Fruit fly (Drosophila melanogaster) whole organism, adult: ENCODE measurements around the gene CG10680.

Experiments
- CG11617 ChIP-seq: fragments of 200-800 bp; sonication (Bioruptor generic); optimal IDR thresholded peaks from 2 replicates; lab custom pipeline; 2017; ENCODE audit warnings: mild to moderate bottlenecking, missing biosample characterization, missing genetic modification reagents, missing genetic modification characterization
- CG14711 ChIP-seq: fragments of 200-800 bp; sonication (Bioruptor generic); optimal IDR thresholded peaks from 2 replicates; lab custom pipeline; 2018; ENCODE audit warnings: missing biosample characterization, mild to moderate bottlenecking, missing genetic modification characterization, moderate library complexity
- CG5204 ChIP-seq: fragments of 200-800 bp; sonication (Bioruptor generic); optimal IDR thresholded peaks from 2 replicates; lab custom pipeline; 2016; ENCODE audit warnings: missing biosample characterization, missing genetic modification characterization
- CG7045 ChIP-seq: fragments of 200-800 bp; sonication (Bioruptor generic); optimal IDR thresholded peaks from 2 replicates; lab custom pipeline; 2017; ENCODE audit warnings: missing biosample characterization, mild to moderate bottlenecking, missing genetic modification characterization
- CG7101 ChIP-seq: fragments of 200-800 bp; sonication (Bioruptor generic); optimal IDR thresholded peaks from 2 replicates; lab custom pipeline; 2018; ENCODE audit warnings: missing biosample characterization, mild to moderate bottlenecking, missing genetic modification characterization, moderate library complexity
- Clk ChIP-seq: fragments of 200-800 bp; sonication (Bioruptor generic); optimal IDR thresholded peaks from 2 replicates; lab custom pipeline; 2017; ENCODE audit warnings: missing biosample characterization, missing genetic modification characterization
- Mnt ChIP-seq: fragments of 200-800 bp; sonication (Bioruptor generic); optimal IDR thresholded peaks from 2 replicates; lab custom pipeline; 2016; ENCODE audit warnings: missing biosample characterization, mild to moderate bottlenecking, missing genetic modification characterization
- bab1 ChIP-seq: fragments of 200-800 bp; sonication (Bioruptor generic); optimal IDR thresholded peaks from 3 replicates; lab custom pipeline; 2019; ENCODE audit warnings: missing biosample characterization, mild to moderate bottlenecking, missing genetic modification characterization, moderate library complexity
- cnc ChIP-seq, 2 experiments: fragments of >200 bp; optimal IDR thresholded peaks; 2 replicates each; lab custom pipeline; 2017
- kay ChIP-seq: fragments of 200-800 bp; sonication (Bioruptor generic); peaks from one replicate; lab custom pipeline; 2016; ENCODE audit warnings: missing biosample characterization, missing genetic modification characterization, borderline replicate concordance
- ovo ChIP-seq: fragments of 200-800 bp; sonication (Bioruptor generic); optimal IDR thresholded peaks from 2 replicates; lab custom pipeline; 2016; ENCODE audit warnings: missing biosample characterization, missing genetic modification characterization
- pad ChIP-seq: fragments of 200-800 bp; sonication (Bioruptor generic); optimal IDR thresholded peaks from 3 replicates; lab custom pipeline; 2017; ENCODE audit warnings: missing biosample characterization, missing genetic modification characterization, mild to moderate bottlenecking, moderate library complexity, missing genetic modification reagents
- tj ChIP-seq: fragments of 200-800 bp; sonication (Bioruptor generic); optimal IDR thresholded peaks from 3 replicates; lab custom pipeline; 2017; ENCODE audit warnings: missing biosample characterization, mild to moderate bottlenecking, missing genetic modification characterization, moderate library complexity

dm6 chr2L:19962252-19962729 is 1.6 kb upstream of the CG10680 start, which contains the start of the genes CG13965 and CG16772:
- TF ChIP-seq Mnt (GFP tag; lab: Kevin White, UChicago) (no peak), ovo (no peak), CG5204 (GFP tag; lab: Kevin White, UChicago) (no peak), CG11617 (no peak), pad (no peak), CG7045 (GFP tag; lab: Kevin White, UChicago) (no peak), kay (GFP tag; lab: Kevin White, UChicago) (no peak), bab1 (GFP tag; lab: Kevin White, UChicago) (no peak), CG7101 (tag; lab: Kevin White, UChicago) (no peak), cnc (optimal IDR thresholded peaks at IDR 0.05; lab: Kevin White, UChicago) (no peak), tj (GFP tag; lab: Kevin White, UChicago) (no peak), Clk (GFP tag; lab: Kevin White, UChicago) (no peak), CG14711 (tag; lab: Kevin White, UChicago) (no peak)
